Fruit fly (Drosophila melanogaster) whole organism, prepupa: ENCODE results near the gene Meltrin.

Source experiments
- Blimp-1 ChIP-seq: fragments of 200-800 bp; sonication (Bioruptor generic); optimal IDR thresholded peaks from 3 replicates; lab custom pipeline; 2017; ENCODE audit warnings: missing biosample characterization, missing genetic modification characterization, mild to moderate bottlenecking, moderate library complexity, missing genetic modification reagents
- CG10631 ChIP-seq: fragments of 200-800 bp; sonication (Bioruptor generic); optimal IDR thresholded peaks from 2 replicates; lab custom pipeline; 2016; ENCODE audit warnings: missing biosample characterization, missing genetic modification characterization
- CG10669 ChIP-seq: fragments of 200-800 bp; sonication (Bioruptor generic); optimal IDR thresholded peaks from 3 replicates; lab custom pipeline; 2018; ENCODE audit warnings: missing biosample characterization, mild to moderate bottlenecking, missing genetic modification characterization, moderate library complexity
- CG11294 ChIP-seq: fragments of 200-800 bp; sonication (Bioruptor generic); IDR thresholded peaks from 2 replicates; pipeline ENCODE4 v1.3.6; 2022; ENCODE audit warnings: missing biosample characterization, missing genetic modification characterization
- CG11762 ChIP-seq: fragments of 200-800 bp; sonication (Bioruptor generic); optimal IDR thresholded peaks from 3 replicates; lab custom pipeline; 2016; ENCODE audit warnings: missing biosample characterization, missing genetic modification characterization; ENCODE audit not compliant: insufficient read depth
- CG15336 ChIP-seq: fragments of 200-800 bp; sonication (Bioruptor generic); IDR thresholded peaks from 2 replicates; pipeline ENCODE4 v1.3.6; 2022; ENCODE audit warnings: missing biosample characterization, missing genetic modification characterization
- CG3032 ChIP-seq: fragments of 200-800 bp; optimal IDR thresholded peaks from 2 replicates; lab custom pipeline; 2019; ENCODE audit warnings: missing biosample characterization, mild to moderate bottlenecking, missing genetic modification characterization, moderate library complexity
- CG32006 ChIP-seq: fragments of 200-800 bp; sonication (Bioruptor generic); optimal IDR thresholded peaks from 3 replicates; lab custom pipeline; 2017; ENCODE audit warnings: missing biosample characterization, mild to moderate bottlenecking, missing genetic modification characterization
- CG3919 ChIP-seq: fragments of 200-800 bp; sonication (Bioruptor generic); optimal IDR thresholded peaks from 3 replicates; lab custom pipeline; 2016; ENCODE audit warnings: missing biosample characterization, missing genetic modification characterization
- CG6163 ChIP-seq: fragments of 200-800 bp; sonication (Bioruptor generic); IDR thresholded peaks from 3 replicates; pipeline ENCODE4 v1.3.6; 2022; ENCODE audit warnings: missing biosample characterization, missing genetic modification characterization
- CG6276 ChIP-seq: fragments of 200-800 bp; sonication (Bioruptor generic); optimal IDR thresholded peaks from 2 replicates; lab custom pipeline; 2017; ENCODE audit warnings: missing biosample characterization, mild to moderate bottlenecking, missing genetic modification characterization
- CG6792 ChIP-seq: fragments of 200-800 bp; sonication (Bioruptor generic); optimal IDR thresholded peaks from 3 replicates; lab custom pipeline; 2016; ENCODE audit warnings: missing biosample characterization, missing genetic modification characterization
- CG8119 ChIP-seq: fragments of 200-800 bp; sonication (Bioruptor generic); IDR thresholded peaks from 3 replicates; pipeline ENCODE4 v1.3.6; 2022; ENCODE audit warnings: missing biosample characterization, missing genetic modification characterization
- CG8319 ChIP-seq: fragments of 200-800 bp; sonication (Bioruptor generic); optimal IDR thresholded peaks from 3 replicates; lab custom pipeline; 2016; ENCODE audit warnings: missing biosample characterization, missing genetic modification characterization
- CG8632 ChIP-seq: fragments of 200-800 bp; sonication (Bioruptor generic); optimal IDR thresholded peaks from 3 replicates; lab custom pipeline; 2016; ENCODE audit warnings: missing biosample characterization, missing genetic modification characterization
- Eip75B ChIP-seq: fragments of 200-800 bp; sonication (Bioruptor generic); optimal IDR thresholded peaks from 3 replicates; lab custom pipeline; 2016; ENCODE audit warnings: missing biosample characterization, missing genetic modification characterization
- Eip78C ChIP-seq: fragments of 200-800 bp; sonication (Bioruptor generic); peaks from one replicate; lab custom pipeline; 2016; ENCODE audit warnings: missing biosample characterization, missing genetic modification characterization
- Eip93F ChIP-seq: fragments of 200-800 bp; sonication (Bioruptor generic); optimal IDR thresholded peaks from 2 replicates; lab custom pipeline; 2016; ENCODE audit warnings: missing biosample characterization, mild to moderate bottlenecking, missing genetic modification characterization
- Ets96B ChIP-seq: fragments of 200-800 bp; optimal IDR thresholded peaks from 2 replicates; lab custom pipeline; 2019; ENCODE audit warnings: missing biosample characterization, mild to moderate bottlenecking, missing genetic modification characterization, moderate library complexity
- Hr4 ChIP-seq: fragments of 200-800 bp; sonication (Bioruptor generic); optimal IDR thresholded peaks from 3 replicates; lab custom pipeline; 2016; ENCODE audit warnings: missing biosample characterization, missing genetic modification characterization
- Met ChIP-seq: fragments of 200-800 bp; sonication (Bioruptor generic); optimal IDR thresholded peaks from 3 replicates; lab custom pipeline; 2016; ENCODE audit warnings: missing biosample characterization, missing genetic modification characterization
- OdsH ChIP-seq: fragments of 200-800 bp; sonication (Bioruptor generic); optimal IDR thresholded peaks from 3 replicates; lab custom pipeline; 2016; ENCODE audit warnings: missing biosample characterization, missing genetic modification characterization
- Smox ChIP-seq: fragments of 200-800 bp; sonication (Bioruptor generic); optimal IDR thresholded peaks from 3 replicates; lab custom pipeline; 2016; ENCODE audit warnings: missing biosample characterization, missing genetic modification characterization
- Sox14 ChIP-seq: fragments of 200-800 bp; sonication (Bioruptor generic); optimal IDR thresholded peaks from 3 replicates; lab custom pipeline; 2016; ENCODE audit warnings: missing biosample characterization, missing genetic modification characterization
- Sox15 ChIP-seq: fragments of 200-800 bp; sonication (Bioruptor generic); optimal IDR thresholded peaks from 3 replicates; lab custom pipeline; 2016; ENCODE audit warnings: missing biosample characterization, missing genetic modification characterization
- achi ChIP-seq: fragments of 200-800 bp; sonication (Bioruptor generic); optimal IDR thresholded peaks from 3 replicates; lab custom pipeline; 2016; ENCODE audit warnings: missing biosample characterization, missing genetic modification characterization
- acj6 ChIP-seq: fragments of 200-800 bp; sonication (Bioruptor generic); optimal IDR thresholded peaks from 3 replicates; lab custom pipeline; 2016; ENCODE audit warnings: missing biosample characterization, missing genetic modification characterization
- dac ChIP-seq: fragments of 200-800 bp; sonication (Bioruptor generic); optimal IDR thresholded peaks from 2 replicates; lab custom pipeline; 2017; ENCODE audit warnings: missing biosample characterization, mild to moderate bottlenecking, missing genetic modification characterization
- dsx ChIP-seq: fragments of 200-800 bp; optimal IDR thresholded peaks from 3 replicates; lab custom pipeline; 2019; ENCODE audit warnings: missing biosample characterization, mild to moderate bottlenecking, missing genetic modification characterization, moderate library complexity; ENCODE audit not compliant: poor library complexity, severe bottlenecking
- eg ChIP-seq: fragments of 200-800 bp; sonication (Bioruptor generic); IDR thresholded peaks from 3 replicates; pipeline ENCODE4 v1.3.6; 2022; ENCODE audit warnings: missing biosample characterization, missing genetic modification characterization
- esn ChIP-seq: fragments of 200-800 bp; sonication (Bioruptor generic); optimal IDR thresholded peaks from 2 replicates; lab custom pipeline; 2016; ENCODE audit warnings: missing biosample characterization, mild to moderate bottlenecking, missing genetic modification characterization, moderate library complexity
- fkh ChIP-seq: fragments of 200-800 bp; sonication (Bioruptor generic); optimal IDR thresholded peaks from 3 replicates; lab custom pipeline; 2017; ENCODE audit warnings: missing biosample characterization, mild to moderate bottlenecking, missing genetic modification characterization, moderate library complexity
- lz ChIP-seq: fragments of 200-800 bp; sonication (Bioruptor generic); optimal IDR thresholded peaks from 3 replicates; lab custom pipeline; 2016; ENCODE audit warnings: missing biosample characterization, missing genetic modification characterization
- net ChIP-seq: fragments of 200-800 bp; sonication (Bioruptor generic); optimal IDR thresholded peaks from 3 replicates; lab custom pipeline; 2016; ENCODE audit warnings: missing biosample characterization, missing genetic modification characterization
- pdm3 ChIP-seq: fragments of 200-800 bp; sonication (Bioruptor generic); optimal IDR thresholded peaks from 3 replicates; lab custom pipeline; 2016; ENCODE audit warnings: missing biosample characterization, missing genetic modification characterization
- spab ChIP-seq: fragments of 200-800 bp; sonication (Bioruptor generic); optimal IDR thresholded peaks from 2 replicates; lab custom pipeline; 2017; ENCODE audit warnings: missing biosample characterization, mild to moderate bottlenecking, missing genetic modification characterization, missing genetic modification reagents
- ss ChIP-seq, 2 experiments: fragments of 200-800 bp; sonication (Bioruptor generic); optimal IDR thresholded peaks; 2 replicates in 1 of 2; 3 replicates in 1 of 2; lab custom pipeline; 2017 to 2018; ENCODE audit warnings: mild to moderate bottlenecking in 2 of 2, missing biosample characterization in 2 of 2, missing genetic modification characterization in 2 of 2, moderate library complexity in 1 of 2
- svp ChIP-seq: fragments of 200-800 bp; sonication (Bioruptor generic); peaks from one replicate; lab custom pipeline; 2016; ENCODE audit warnings: missing biosample characterization, missing genetic modification characterization
- topi ChIP-seq: fragments of 200-800 bp; sonication (Bioruptor generic); optimal IDR thresholded peaks from 3 replicates; lab custom pipeline; 2016; ENCODE audit warnings: missing biosample characterization, missing genetic modification characterization
- vri ChIP-seq: fragments of 200-800 bp; sonication (Bioruptor generic); optimal IDR thresholded peaks from 3 replicates; lab custom pipeline; 2016; ENCODE audit warnings: missing biosample characterization, mild to moderate bottlenecking, missing genetic modification characterization

Gene Meltrin

dm6 chr3R:14656760-14657604 lies 40.1 kb downstream of the Meltrin start, which contains the start of gene CG3505 (continued):
- TF ChIP-seq net (GFP tag; lab: Kevin White, UChicago) (no peak), dac (no peak), Eip93F (no peak), CG6163 (GFP tag; lab: Robert Waterston, UW) (peak; percentile 63), CG32006 (no peak), fkh (GFP tag; lab: Kevin White, UChicago) (no peak), Blimp-1 (GFP tag; lab: Kevin White, UChicago) (no peak), CG8632 (GFP tag; lab: Kevin White, UChicago) (peak; percentile 28), Hr4 (GFP tag; lab: Kevin White, UChicago) (no peak), Sox15 (GFP tag; lab: Kevin White, UChicago) (peak; percentile 16), vri (GFP tag; lab: Kevin White, UChicago) (no peak), Ets96B (peak; percentile 30), CG11294 (peak; percentile 41; the same call in 1 of the 2 replicates), OdsH (GFP tag; lab: Kevin White, UChicago) (no peak), CG10669 (GFP tag; lab: Kevin White, UChicago) (peak; percentile 53), pdm3 (GFP tag; lab: Kevin White, UChicago) (no peak), svp (GFP tag; lab: Kevin White, UChicago) (no peak), eg (peak; percentile 84), CG6792 (peak; percentile 42), topi (peak; percentile 20)

DNA sequence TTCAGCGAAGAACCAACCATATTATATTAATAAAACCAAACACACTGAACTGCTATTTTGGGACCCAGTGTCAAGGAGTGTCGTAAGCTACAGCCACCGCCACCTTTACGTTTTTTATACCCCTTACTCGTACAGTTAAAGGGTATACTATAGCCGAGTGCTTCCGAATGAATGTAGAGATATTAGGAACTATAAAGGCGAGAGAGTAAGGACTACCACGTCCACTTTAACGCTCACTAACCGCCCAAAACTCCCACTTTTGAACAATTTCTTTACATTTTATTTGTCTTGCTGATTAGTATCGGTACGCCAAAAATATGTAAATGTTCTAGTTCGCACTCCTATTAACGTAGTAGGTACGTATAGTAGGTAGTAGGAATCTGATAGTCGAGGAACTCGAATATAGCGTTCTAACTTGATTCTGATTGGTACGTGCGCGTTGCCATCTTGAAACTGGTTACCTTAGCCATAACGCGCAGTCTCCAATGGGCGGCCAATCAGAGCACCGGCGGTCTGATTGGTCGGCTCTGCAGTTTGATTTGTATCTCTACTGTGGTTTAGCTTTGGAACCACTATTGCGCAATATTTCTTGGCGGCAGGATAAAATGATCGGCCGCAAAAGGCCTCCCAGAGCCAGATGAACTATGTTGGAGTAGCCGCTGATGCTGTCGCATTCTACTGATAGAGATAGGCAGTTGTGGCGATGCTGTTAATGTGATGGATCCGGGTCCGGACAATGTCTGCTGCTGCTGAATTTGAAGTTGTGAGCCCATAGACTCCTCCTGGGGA lies 41.0 kb downstream of the Meltrin start:
- TF ChIP-seq Eip93F, result no peak
- peak; percentile 50 for TF ChIP-seq CG6276
- TF ChIP-seq Hr4 (GFP tag; lab: Kevin White, UChicago), result peak; percentile 53
- TF ChIP-seq CG3919 (GFP tag; lab: Kevin White, UChicago), result peak; percentile 46
- TF ChIP-seq topi, result peak; percentile 40
- peak; percentile 73 for TF ChIP-seq CG8119 (GFP tag; lab: Robert Waterston, UW)
- TF ChIP-seq spab, result no peak
- no peak for TF ChIP-seq CG10669 (GFP tag; lab: Kevin White, UChicago)
- peak; percentile 36 for TF ChIP-seq dsx (GFP tag; lab: Kevin White, UChicago)
- peak; percentile 39; the same call in 1 of the 3 replicates for TF ChIP-seq eg
- TF ChIP-seq CG10631 (GFP tag; lab: Kevin White, UChicago), result peak; percentile 38
- peak; percentile 39 for TF ChIP-seq CG3032 (tag; lab: Kevin White, UChicago)
- peak; percentile 55 for TF ChIP-seq svp (GFP tag; lab: Kevin White, UChicago)
- peak; percentile 64 for TF ChIP-seq CG32006
- TF ChIP-seq CG6792, result peak; percentile 0
- TF ChIP-seq Eip75B (GFP tag; lab: Kevin White, UChicago), result peak; percentile 27
- peak; percentile 12 for TF ChIP-seq achi (GFP tag; lab: Kevin White, UChicago)
- peak; percentile 33 for TF ChIP-seq OdsH (GFP tag; lab: Kevin White, UChicago)
- TF ChIP-seq ss (GFP tag; optimal IDR thresholded peaks at IDR 0.05; lab: Kevin White, UChicago), result peak in 1 of 2 experiments; percentile 18
- TF ChIP-seq Smox (GFP tag; lab: Kevin White, UChicago), result no peak
- peak; percentile 35 for TF ChIP-seq Sox14 (GFP tag; lab: Kevin White, UChicago)
- peak; percentile 4 for TF ChIP-seq esn (GFP tag; lab: Kevin White, UChicago)
- peak; percentile 45; the same call in 1 of the 2 replicates for TF ChIP-seq CG15336 (GFP tag; lab: Robert Waterston, UW)
- TF ChIP-seq acj6 (GFP tag; lab: Kevin White, UChicago), result peak; percentile 16
- no peak for TF ChIP-seq CG8319 (GFP tag; lab: Kevin White, UChicago)
- TF ChIP-seq Eip78C (GFP tag; lab: Kevin White, UChicago), result peak; percentile 87
- peak; percentile 4 for TF ChIP-seq lz
- TF ChIP-seq pdm3 (GFP tag; lab: Kevin White, UChicago), result peak; percentile 37
- no peak for TF ChIP-seq CG11762
- peak; percentile 33 for TF ChIP-seq Ets96B
- TF ChIP-seq dac, result peak; percentile 12
- TF ChIP-seq CG6163 (GFP tag; lab: Robert Waterston, UW), result 0 out of 3 replicates have a peak, but pooled peaks have one; percentile 25
- TF ChIP-seq Met (GFP tag; lab: Kevin White, UChicago), result no peak
- peak; percentile 43 for TF ChIP-seq fkh (GFP tag; lab: Kevin White, UChicago)
